Worm (Caenorhabditis elegans): ENCODE results near the gene dylt-2.

The dylt-2 gene

DNA sequence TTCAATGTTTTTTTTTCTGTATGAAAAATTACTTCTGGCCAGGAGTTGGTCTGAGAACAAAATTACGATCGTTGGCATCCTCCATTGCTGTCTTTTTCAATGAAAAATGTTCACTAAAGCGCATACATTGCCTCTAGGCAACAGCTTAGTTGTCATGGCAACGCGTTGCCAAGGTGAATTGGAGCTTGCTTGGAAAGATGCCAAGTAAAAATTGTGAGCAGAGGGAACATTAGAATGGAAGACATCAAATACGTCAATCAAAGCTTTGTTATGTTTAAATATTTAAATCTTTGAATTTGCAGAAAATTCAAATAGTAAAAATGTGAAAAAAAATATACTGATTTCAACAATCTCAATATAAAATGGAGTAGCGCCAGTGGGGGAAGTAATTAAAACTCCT, at the start of gene dylt-2:
dylt-2 (minus strand) TSS at position 101 of the 400 bp plus-strand sequence.
- TF ChIP-seq nhr-25 (tag; optimal IDR thresholded peaks at IDR 0.05) (no peak), pha-4 (tag; optimal IDR thresholded peaks at IDR 0.05) (no peak), elt-2 (tag; optimal IDR thresholded peaks at IDR 0.05) (no peak), ztf-4 (tag; optimal IDR thresholded peaks at IDR 0.05) (no peak), ceh-16 (tag; optimal IDR thresholded peaks at IDR 0.05) (no peak), ceh-9 (tag; optimal IDR thresholded peaks at IDR 0.05) (no peak), nhr-76 (tag; optimal IDR thresholded peaks at IDR 0.05) (no peak), mdl-1 (tag; optimal IDR thresholded peaks at IDR 0.05) (no peak), ama-1 (optimal IDR thresholded peaks at IDR 0.05) (no peak), unc-39 (tag; optimal IDR thresholded peaks at IDR 0.05) (no peak), sea-2 (GFP tag; optimal IDR thresholded peaks at IDR 0.05) (no peak), egl-5 (tag; optimal IDR thresholded peaks at IDR 0.05) (no peak), fkh-2 (tag; optimal IDR thresholded peaks at IDR 0.05) (no peak), nhr-43 (tag; optimal IDR thresholded peaks at IDR 0.05; ENCODE audit: poor library complexity, severe bottlenecking) (no peak), nhr-67 (tag; optimal IDR thresholded peaks at IDR 0.05) (no peak), lin-39 (tag; optimal IDR thresholded peaks at IDR 0.05) (no peak), eor-1 (tag; optimal IDR thresholded peaks at IDR 0.05) (no peak), unc-62 (GFP tag; optimal IDR thresholded peaks at IDR 0.05) (no peak), ztf-11 (tag; optimal IDR thresholded peaks at IDR 0.05) (no peak), snpc-4 (tag; optimal IDR thresholded peaks at IDR 0.05) (no peak)

DNA sequence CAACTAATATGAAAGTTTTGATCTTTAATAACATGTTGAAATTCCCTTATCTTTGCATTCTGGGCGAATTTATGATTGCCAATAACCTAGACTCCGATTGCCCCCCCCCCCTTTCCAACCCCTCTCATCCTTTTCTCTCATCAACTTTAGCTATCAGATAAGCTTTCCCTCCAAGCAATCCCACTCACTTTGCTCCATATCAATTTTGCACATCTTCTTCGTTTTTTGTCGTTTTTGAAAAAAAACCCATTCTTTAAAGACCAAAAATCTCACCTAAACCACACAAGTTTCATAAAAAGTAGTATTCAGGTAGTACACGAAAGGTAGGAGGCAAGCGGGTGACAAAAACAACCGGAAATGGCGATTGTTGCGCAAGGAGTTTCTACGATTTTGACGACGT, 47.9 kb upstream of the dylt-2 start, which contains the start of gene twk-18:
twk-18 (plus strand) TSS at position 301 of the 400 bp plus-strand sequence.
- TF ChIP-seq hmg-11 (tag; optimal IDR thresholded peaks at IDR 0.05) (no peak), elt-1 (tag; optimal IDR thresholded peaks at IDR 0.05) (peak; percentile 55)

DNA sequence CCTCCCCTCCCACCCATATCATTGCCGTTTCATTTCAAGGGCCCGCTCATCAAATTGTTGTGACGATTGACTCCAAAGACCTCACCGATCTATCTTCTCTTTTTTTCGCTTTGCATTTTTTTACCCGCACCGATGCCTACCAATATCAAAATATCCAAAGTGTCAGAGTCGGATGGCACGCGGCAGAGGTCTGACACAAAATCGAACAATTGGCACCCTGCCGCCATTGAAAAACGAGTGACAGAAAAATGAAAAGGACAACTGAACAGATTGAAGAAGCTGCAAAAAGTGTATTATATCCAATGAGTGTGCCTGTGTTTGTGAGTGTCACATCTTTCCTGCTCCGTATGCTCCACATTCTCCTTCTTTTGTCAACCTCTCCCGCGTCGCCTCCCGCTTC, 46.5 kb upstream of the dylt-2 start:
- TF ChIP-seq nfya-1 (tag; optimal IDR thresholded peaks at IDR 0.05; ENCODE audit: insufficient read depth) (peak; percentile 26), sea-2 (GFP tag; optimal IDR thresholded peaks at IDR 0.05) (no peak)

DNA sequence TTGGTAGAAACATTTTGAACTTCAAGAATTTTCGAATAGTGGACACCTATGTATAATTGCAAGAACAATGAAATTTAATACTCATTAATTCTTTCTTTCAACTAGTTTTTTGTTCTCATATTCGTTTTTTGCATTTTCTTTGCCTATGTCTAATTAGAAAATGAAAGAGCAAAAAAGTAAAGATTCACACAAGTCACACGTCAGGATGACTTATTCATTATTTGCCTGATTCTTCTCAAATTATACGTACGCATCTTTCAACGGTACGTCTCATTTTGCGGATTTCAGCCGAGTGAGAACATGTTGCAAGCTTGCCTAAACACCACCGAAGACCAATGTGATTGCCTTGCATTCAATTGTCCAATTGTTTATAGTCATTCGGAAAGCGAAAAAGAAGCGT, 40.7 kb upstream of the dylt-2 start, which contains the start of gene nmur-1:
nmur-1 (plus strand) TSS at position 301 of the 400 bp plus-strand sequence.
- TF ChIP-seq unc-39 (tag; optimal IDR thresholded peaks at IDR 0.05) (no peak), ztf-4 (tag; optimal IDR thresholded peaks at IDR 0.05) (no peak), fos-1 (tag; optimal IDR thresholded peaks at IDR 0.05) (no peak), ceh-16 (tag; optimal IDR thresholded peaks at IDR 0.05) (no peak), lin-15B (tag; optimal IDR thresholded peaks at IDR 0.05) (no peak), egl-27 (tag; optimal IDR thresholded peaks at IDR 0.05) (no peak), eor-1 (tag; optimal IDR thresholded peaks at IDR 0.05) (no peak), ceh-9 (tag; optimal IDR thresholded peaks at IDR 0.05) (no peak), nhr-25 (tag; optimal IDR thresholded peaks at IDR 0.05) (no peak), aly-2 (tag; optimal IDR thresholded peaks at IDR 0.05) (no peak), fkh-10 (GFP tag; optimal IDR thresholded peaks at IDR 0.05) (no peak), unc-62 (GFP tag; optimal IDR thresholded peaks at IDR 0.05) (no peak), elt-2 (tag; optimal IDR thresholded peaks at IDR 0.05) (no peak), mdl-1 (tag; optimal IDR thresholded peaks at IDR 0.05) (no peak), ama-1 (optimal IDR thresholded peaks at IDR 0.05) (no peak), zag-1 (tag; optimal IDR thresholded peaks at IDR 0.05) (no peak)

DNA sequence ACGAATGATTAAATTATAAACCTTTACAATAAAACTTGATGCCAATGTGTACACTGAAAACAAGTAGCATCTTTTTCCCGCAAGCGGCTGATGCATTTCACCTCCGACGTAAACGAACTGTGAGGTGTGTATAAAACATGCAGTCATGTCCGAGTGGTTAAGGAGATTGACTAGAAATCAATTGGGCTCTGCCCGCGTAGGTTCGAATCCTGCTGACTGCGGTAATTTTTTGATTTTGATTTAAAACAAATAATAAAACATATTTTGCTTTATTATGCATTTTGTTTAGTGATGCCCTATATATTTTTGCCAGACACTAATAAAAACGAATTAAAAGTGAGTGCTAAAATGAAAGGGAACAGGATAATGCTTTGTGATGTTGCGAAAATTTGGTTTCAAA, 31.5 kb upstream of the dylt-2 start:
- TF ChIP-seq ceh-9 (tag; optimal IDR thresholded peaks at IDR 0.05) (no peak), egl-27 (tag; optimal IDR thresholded peaks at IDR 0.05) (no peak), unc-62 (GFP tag; optimal IDR thresholded peaks at IDR 0.05) (no peak), nhr-76 (tag; optimal IDR thresholded peaks at IDR 0.05) (no peak), nhr-23 (tag; optimal IDR thresholded peaks at IDR 0.05) (no peak), aly-2 (tag; optimal IDR thresholded peaks at IDR 0.05) (no peak), nfya-1 (tag; optimal IDR thresholded peaks at IDR 0.05; ENCODE audit: insufficient read depth) (peak; percentile 25), unc-39 (tag; optimal IDR thresholded peaks at IDR 0.05) (no peak), fos-1 (tag; optimal IDR thresholded peaks at IDR 0.05) (no peak), elt-1 (tag; optimal IDR thresholded peaks at IDR 0.05) (no peak), fkh-2 (tag; optimal IDR thresholded peaks at IDR 0.05) (no peak), snpc-4 (tag; optimal IDR thresholded peaks at IDR 0.05) (no peak), mdl-1 (tag; optimal IDR thresholded peaks at IDR 0.05) (no peak), nhr-237 (tag; optimal IDR thresholded peaks at IDR 0.05) (no peak), lin-39 (tag; optimal IDR thresholded peaks at IDR 0.05) (peak; percentile 26), hmg-11 (tag; optimal IDR thresholded peaks at IDR 0.05) (peak; percentile 43), pqm-1 (tag; optimal IDR thresholded peaks at IDR 0.05) (peak; percentile 10), ceh-28 (tag; optimal IDR thresholded peaks at IDR 0.05) (peak; percentile 16), daf-12 (tag; optimal IDR thresholded peaks at IDR 0.05) (no peak), pha-4 (tag; optimal IDR thresholded peaks at IDR 0.05) (peak; percentile 57), nhr-12 (tag; optimal IDR thresholded peaks at IDR 0.05) (no peak), elt-3 (tag; optimal IDR thresholded peaks at IDR 0.05) (peak in 1 of 3 experiments; percentile 35), R02D3.7 (tag; optimal IDR thresholded peaks at IDR 0.05) (no peak), nhr-11 (tag; optimal IDR thresholded peaks at IDR 0.05) (no peak), egl-5 (tag; optimal IDR thresholded peaks at IDR 0.05) (no peak), ztf-4 (tag; optimal IDR thresholded peaks at IDR 0.05) (no peak), nhr-67 (tag; optimal IDR thresholded peaks at IDR 0.05) (no peak), nhr-25 (tag; optimal IDR thresholded peaks at IDR 0.05) (no peak), ceh-82 (tag; optimal IDR thresholded peaks at IDR 0.05) (no peak), sea-2 (GFP tag; optimal IDR thresholded peaks at IDR 0.05) (no peak), eor-1 (tag; optimal IDR thresholded peaks at IDR 0.05) (no peak), elt-2 (tag; optimal IDR thresholded peaks at IDR 0.05) (peak; percentile 13), nhr-28 (tag; optimal IDR thresholded peaks at IDR 0.05) (no peak), nhr-43 (tag; optimal IDR thresholded peaks at IDR 0.05; ENCODE audit: poor library complexity, severe bottlenecking) (no peak)

Measured in whole organism, L3 larva.